Fruit fly (Drosophila melanogaster) Kc167 (cell line): ENCODE results near the gene lbe.

ENCODE experiments used
- Myc ChIP-seq: fragments of >200 bp; optimal IDR thresholded peaks from 2 replicates; lab custom pipeline; 2017; ENCODE audit warnings: missing external identifiers
- ttk ChIP-seq: sonication (Bioruptor generic); optimal IDR thresholded peaks from 2 replicates; lab custom pipeline; 2017; ENCODE audit warnings: missing external identifiers

DNA sequence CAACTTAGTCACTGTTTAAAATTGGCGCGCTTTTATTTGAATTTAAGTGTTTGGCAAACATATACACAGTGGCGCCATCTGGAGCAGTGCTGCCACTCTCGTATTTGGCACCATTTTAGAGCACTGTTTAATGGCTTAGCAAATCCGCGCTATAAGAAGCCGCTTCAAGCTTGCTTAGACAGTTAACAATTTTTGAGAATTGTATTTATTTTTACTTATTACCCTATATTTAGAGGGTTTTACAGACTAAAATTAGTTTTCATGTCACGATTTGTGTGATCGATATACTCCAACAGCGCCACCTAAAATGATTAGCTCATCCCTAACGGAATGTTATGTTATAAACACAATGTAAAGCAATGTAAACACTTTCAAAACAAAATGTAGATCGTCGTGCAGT, 35.6 kb upstream of the lbe start, which contains the start of gene Fancm:
- TF ChIP-seq Myc (no peak), ttk (no peak)
